Worm (Caenorhabditis elegans) whole organism, L4/young adult: ENCODE results near the gene R05D3.9.

Experiments used
- W03F9.2 ChIP-seq: fragments of 150-350 bp; optimal IDR thresholded peaks from 2 replicates; lab custom pipeline; 2014; ENCODE audit warnings: missing biosample characterization, missing genetic modification characterization
- him-1 ChIP-seq: sonication (generic microtip); optimal IDR thresholded peaks from 2 replicates; lab custom pipeline; 2016; ENCODE audit warnings: missing genotype, missing genetic modification reagents, missing genetic modification characterization, missing compliant biosample characterization

- TF ChIP-seq him-1 (tag; lab: Kevin White, UChicago) (no peak), W03F9.2 (tag; lab: Kevin White, UChicago) (no peak)
These were observed 48.3 kb upstream of the R05D3.9 start for ce11 chrIII:8416871-8417191.
